Worm (Caenorhabditis elegans) whole organism, L4 larva: ENCODE results near the gene bath-27.

Experiments
- ZK546.5 ChIP-seq, 2 experiments: sonication (generic microtip); optimal IDR thresholded peaks; 2 replicates each; lab custom pipeline; 2017; ENCODE audit warnings: missing biosample characterization in 2 of 2, missing genetic modification characterization in 2 of 2
- aha-1 ChIP-seq: fragments of 150-350 bp; peaks from one replicate; lab custom pipeline; 2014; ENCODE audit warnings: missing biosample characterization, missing genetic modification characterization
- aly-2 ChIP-seq: sonication (generic microtip); optimal IDR thresholded peaks from 2 replicates; lab custom pipeline; 2018; ENCODE audit warnings: missing biosample characterization, missing genetic modification characterization
- ceh-20 ChIP-seq: fragments of 200-800 bp; sonication (Bioruptor generic); IDR thresholded peaks from 2 replicates; pipeline ENCODE4 v1.3.6; 2022; ENCODE audit warnings: missing genetic modification reagents, missing genetic modification characterization, missing compliant biosample characterization
- ceh-44 ChIP-seq: fragments of 200-800 bp; sonication (Bioruptor generic); IDR thresholded peaks from 2 replicates; pipeline ENCODE4 v1.3.6; 2022; ENCODE audit warnings: missing genetic modification reagents, missing genetic modification characterization, missing compliant biosample characterization
- ces-1 ChIP-seq: fragments of 150-350 bp; sonication (generic microtip); optimal IDR thresholded peaks from 4 replicates; lab custom pipeline; 2014; ENCODE audit warnings: missing biosample characterization, missing genetic modification reagents, missing genetic modification characterization
- daf-16 ChIP-seq, 3 experiments: sonication (generic microtip); optimal IDR thresholded peaks; 2 replicates each; lab custom pipeline; 2016 to 2017; ENCODE audit warnings: missing genetic modification characterization in 3 of 3, missing genetic modification reagents in 3 of 3, mild to moderate bottlenecking in 2 of 3, missing compliant biosample characterization in 2 of 3, missing biosample characterization in 1 of 3, moderate library complexity in 1 of 3
- dmd-6 ChIP-seq: fragments of 200-800 bp; sonication (Bioruptor generic); IDR thresholded peaks from 2 replicates; pipeline ENCODE4 v1.3.6; 2022; ENCODE audit warnings: missing genetic modification reagents, missing genetic modification characterization, missing compliant biosample characterization
- dmd-8 ChIP-seq: fragments of 200-800 bp; sonication (Bioruptor generic); IDR thresholded peaks from 2 replicates; pipeline ENCODE4 v1.3.6; 2022; ENCODE audit warnings: missing genetic modification characterization, missing compliant biosample characterization
- duxl-1 ChIP-seq: sonication (generic microtip); optimal IDR thresholded peaks from 2 replicates; lab custom pipeline; 2016; ENCODE audit warnings: mild to moderate bottlenecking, missing genetic modification characterization, moderate library complexity, missing compliant biosample characterization; ENCODE audit not compliant: poor library complexity
- madf-9 ChIP-seq: fragments of 200-800 bp; sonication (Bioruptor generic); conservative IDR thresholded peaks from 2 replicates; pipeline ENCODE4 v1.3.6; 2022; ENCODE audit warnings: missing genetic modification reagents, missing genetic modification characterization, missing compliant biosample characterization
- mdl-1 ChIP-seq, 2 experiments: fragments of 150-350 bp in 1 of 2; sonication (generic microtip) in 1 of 2; optimal IDR thresholded peaks; 2 replicates each; lab custom pipeline; 2014 to 2017; ENCODE audit warnings: missing biosample characterization in 2 of 2, missing genetic modification characterization in 2 of 2
- mdt-29 ChIP-seq: fragments of 200-800 bp; sonication (Bioruptor generic); IDR thresholded peaks from 2 replicates; pipeline ENCODE4 v1.3.6; 2022; ENCODE audit warnings: missing genetic modification reagents, missing genetic modification characterization, missing compliant biosample characterization
- nhr-10 ChIP-seq: fragments of 150-350 bp; optimal IDR thresholded peaks from 2 replicates; lab custom pipeline; 2014; ENCODE audit warnings: missing biosample characterization, missing genetic modification characterization
- nhr-102 ChIP-seq: sonication (generic microtip); optimal IDR thresholded peaks from 2 replicates; lab custom pipeline; 2016; ENCODE audit warnings: mild to moderate bottlenecking, missing genetic modification characterization, moderate library complexity, missing compliant biosample characterization
- nhr-111 ChIP-seq: fragments of 200-800 bp; sonication (Bioruptor generic); optimal IDR thresholded peaks from 2 replicates; lab custom pipeline; 2018; ENCODE audit warnings: mild to moderate bottlenecking, missing genetic modification characterization, missing compliant biosample characterization
- nhr-41 ChIP-seq: fragments of 200-800 bp; sonication (Bioruptor generic); IDR thresholded peaks from 2 replicates; pipeline ENCODE4 v1.3.6; 2022; ENCODE audit warnings: missing genetic modification reagents, missing genetic modification characterization, missing compliant biosample characterization
- nhr-6 ChIP-seq: fragments of 150-350 bp; optimal IDR thresholded peaks from 2 replicates; lab custom pipeline; 2014; ENCODE audit warnings: missing biosample characterization, missing genetic modification characterization
- php-3 ChIP-seq: fragments of 200-800 bp; sonication (Bioruptor generic); IDR thresholded peaks from 2 replicates; pipeline ENCODE4 v1.3.6; 2022; ENCODE audit warnings: missing genetic modification reagents, missing genetic modification characterization, missing compliant biosample characterization
- pqm-1 ChIP-seq: sonication (generic microtip); optimal IDR thresholded peaks from 2 replicates; lab custom pipeline; 2017; ENCODE audit warnings: missing biosample characterization, missing genetic modification characterization
- rbr-2 ChIP-seq: sonication (generic microtip); optimal IDR thresholded peaks from 2 replicates; lab custom pipeline; 2016; ENCODE audit warnings: missing genotype, missing genetic modification characterization, missing compliant biosample characterization
- sdz-12 ChIP-seq: fragments of 200-800 bp; sonication (Bioruptor generic); optimal IDR thresholded peaks from 2 replicates; lab custom pipeline; 2018; ENCODE audit warnings: mild to moderate bottlenecking, missing genetic modification characterization, missing compliant biosample characterization
- tag-97 ChIP-seq: fragments of 200-800 bp; sonication (Bioruptor generic); IDR thresholded peaks from 2 replicates; pipeline ENCODE4 v1.3.6; 2022; ENCODE audit warnings: missing genetic modification characterization, missing compliant biosample characterization
- tra-1 ChIP-seq: fragments of 200-800 bp; sonication (Bioruptor generic); IDR thresholded peaks from 2 replicates; pipeline ENCODE4 v1.3.6; 2022; ENCODE audit warnings: missing genetic modification reagents, missing genetic modification characterization, missing compliant biosample characterization
- unc-39 ChIP-seq: sonication (generic microtip); optimal IDR thresholded peaks from 2 replicates; lab custom pipeline; 2017; ENCODE audit warnings: missing biosample characterization, missing genetic modification characterization
- unc-62 ChIP-seq, 3 experiments: fragments of 150-350 bp in 1 of 3; sonication (generic microtip); optimal IDR thresholded peaks in 2 of 3; peaks in 1 of 3; 1 replicate in 1 of 3; 2 replicates in 2 of 3; lab custom pipeline; 2014 to 2017; ENCODE audit warnings: missing biosample characterization in 3 of 3, missing genetic modification characterization in 3 of 3, missing genetic modification reagents in 3 of 3, missing genotype in 1 of 3
- zfp-2 ChIP-seq: sonication (generic microtip); optimal IDR thresholded peaks from 2 replicates; lab custom pipeline; 2016; ENCODE audit warnings: mild to moderate bottlenecking, missing genetic modification characterization, missing compliant biosample characterization
- ztf-7 ChIP-seq: fragments of 150-350 bp; optimal IDR thresholded peaks from 2 replicates; lab custom pipeline; 2014; ENCODE audit warnings: missing biosample characterization, missing genetic modification characterization

bath-27 gene

ce11 chrII:3378275-3378674, 19.3 kb downstream of the bath-27 start, which contains the start of gene Y49F6C.2:
Gene Y49F6C.2 (plus strand): TSS chrII:3378575.
- no peak for TF ChIP-seq nhr-10 (tag; lab: Kevin White, UChicago)
- no peak for TF ChIP-seq tag-97 (GFP tag; lab: Robert Waterston, UW)
- no peak for TF ChIP-seq unc-39
- TF ChIP-seq tra-1, result no peak
- no peak for TF ChIP-seq nhr-111 (GFP tag; lab: Kevin White, UChicago)
- TF ChIP-seq ceh-44, result no peak
- TF ChIP-seq zfp-2, result no peak
- TF ChIP-seq ces-1 (GFP tag; lab: Kevin White, UChicago), result no peak

ce11 chrII:3381510-3381909, 22.6 kb downstream of the bath-27 start, which contains the start of gene T06D4.1:
Gene T06D4.1 (plus strand): TSS chrII:3381830.
- TF ChIP-seq rbr-2 (tag; lab: Kevin White, UChicago), result no peak
- TF ChIP-seq pqm-1, result no peak
- no peak for TF ChIP-seq nhr-102 (tag; lab: Kevin White, UChicago)
- TF ChIP-seq php-3 (GFP tag; lab: Robert Waterston, UW), result no peak
- TF ChIP-seq sdz-12 (GFP tag; lab: Kevin White, UChicago), result no peak
- no peak for TF ChIP-seq aly-2 (tag; lab: Kevin White, UChicago)
- TF ChIP-seq duxl-1 (tag; lab: Kevin White, UChicago), result no peak
- no peak for TF ChIP-seq dmd-6 (GFP tag; lab: Robert Waterston, UW)
- no peak for TF ChIP-seq nhr-6 (tag; lab: Kevin White, UChicago)

- TF ChIP-seq unc-62 (GFP tag; optimal IDR thresholded peaks at IDR 0.05 in 1 of 2; lab: Kevin White, UChicago) (peak in 1 of 2 experiments; percentile 95), unc-62 (tag; optimal IDR thresholded peaks at IDR 0.05; lab: Kevin White, UChicago) (no peak), ZK546.5 (tag; optimal IDR thresholded peaks at IDR 0.05; lab: Kevin White, UChicago) (no peak), dmd-6 (GFP tag; lab: Robert Waterston, UW) (no peak), mdt-29 (GFP tag; lab: Robert Waterston, UW) (no peak), nhr-6 (tag; lab: Kevin White, UChicago) (no peak), ceh-20 (GFP tag; lab: Robert Waterston, UW) (no peak)
Observed at ce11 chrII:3383116-3383515, 24.2 kb downstream of the bath-27 start.

DNA sequence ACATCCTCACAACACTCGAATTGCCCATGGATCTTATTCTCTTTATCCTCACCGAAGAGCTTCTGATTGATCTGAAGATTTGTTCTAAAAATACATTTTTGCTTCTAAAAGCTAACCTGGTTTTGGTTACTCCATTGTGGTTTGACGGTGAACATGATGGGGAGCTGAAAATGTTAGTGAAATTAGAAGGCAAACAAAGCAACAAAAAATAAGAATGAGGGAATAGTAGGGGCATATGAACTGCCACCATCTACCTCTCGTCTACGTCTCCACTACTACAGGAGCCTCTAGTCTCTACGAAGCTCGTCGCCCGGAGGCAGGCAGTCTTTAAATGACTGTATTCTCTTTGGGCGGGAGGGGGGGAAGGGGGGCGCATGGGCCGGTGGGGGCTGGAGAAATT, 26.8 kb downstream of the bath-27 start, which contains the start of gene T06D4.2:
TSS of gene T06D4.2 (minus strand) at position 170 of the 400 bp plus-strand sequence.
- TF ChIP-seq dmd-8 (GFP tag; lab: Robert Waterston, UW), result no peak
- peak; percentile 93 for TF ChIP-seq aha-1 (tag; lab: Kevin White, UChicago)

ce11 chrII:3387503-3387902, 28.6 kb downstream of the bath-27 start, which contains the start of gene T06D4.6:
Gene T06D4.6 (minus strand): TSS chrII:3387603.
- TF ChIP-seq daf-16 (GFP tag; optimal IDR thresholded peaks at IDR 0.05; lab: Kevin White, UChicago), result no peak
- no peak for TF ChIP-seq daf-16 (tag; optimal IDR thresholded peaks at IDR 0.05; lab: Kevin White, UChicago)
- TF ChIP-seq ceh-20 (GFP tag; lab: Robert Waterston, UW), result no peak
- no peak for TF ChIP-seq mdl-1 (tag; optimal IDR thresholded peaks at IDR 0.05; lab: Kevin White, UChicago)
- no peak for TF ChIP-seq ztf-7 (tag; lab: Kevin White, UChicago)

DNA sequence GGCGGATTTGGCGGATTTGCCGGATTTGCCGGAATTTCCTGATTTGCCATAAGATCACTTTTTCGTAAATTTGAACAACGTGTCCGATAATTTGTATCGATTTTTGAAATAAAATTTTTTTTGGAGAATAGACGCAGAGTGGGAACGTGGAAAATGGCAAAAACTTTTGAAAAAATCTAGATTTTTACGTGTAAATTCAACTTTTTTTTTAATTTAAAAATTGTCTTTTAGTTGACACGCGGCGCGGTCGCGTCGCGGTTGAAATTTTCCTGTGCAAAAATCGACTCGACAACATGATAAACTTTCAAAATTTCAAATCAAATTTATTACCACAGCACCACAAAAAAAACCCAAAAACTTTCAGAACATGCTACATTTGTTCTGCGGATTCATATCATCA, 36.5 kb downstream of the bath-27 start, which contains the start of gene nep-20:
TSS of gene nep-20 (minus strand) at position 101 of the 400 bp plus-strand sequence.
- no peak for TF ChIP-seq madf-9 (GFP tag; lab: Robert Waterston, UW)
- no peak for TF ChIP-seq nhr-41 (GFP tag; lab: Robert Waterston, UW)
- TF ChIP-seq unc-62 (GFP tag; optimal IDR thresholded peaks at IDR 0.05 in 1 of 2; lab: Kevin White, UChicago), result peak in 1 of 2 experiments; percentile 15
- no peak for TF ChIP-seq unc-62 (tag; optimal IDR thresholded peaks at IDR 0.05; lab: Kevin White, UChicago)
